Fruit fly (Drosophila melanogaster): ENCODE measurements around the gene Ugt302E1.

The Ugt302E1 gene

DNA sequence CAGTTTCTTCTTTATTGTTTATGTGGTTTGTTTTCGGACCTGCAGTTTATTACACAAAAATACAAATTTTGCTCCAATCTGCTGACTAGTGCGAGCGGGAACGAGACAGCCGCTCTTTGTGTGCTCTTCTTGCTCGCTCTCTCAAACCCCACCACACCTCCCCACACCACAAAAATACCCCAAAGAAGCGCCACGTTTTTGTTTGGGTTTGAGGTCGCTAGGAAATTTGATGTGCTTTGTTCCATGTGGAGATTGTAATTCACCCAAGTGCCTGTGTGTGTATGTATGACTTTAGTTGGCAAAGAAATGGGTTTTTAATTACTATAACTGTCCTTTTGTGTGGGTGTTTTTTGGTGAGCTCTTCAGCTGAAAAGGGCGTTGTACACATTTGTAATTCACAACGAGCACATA lies 43.6 kb downstream of the Ugt302E1 start (continued):
- no peak for TF ChIP-seq CG11085 (GFP tag; IDR thresholded peaks at IDR 0.05)
- no peak for TF ChIP-seq Chrac-16 (GFP tag; optimal IDR thresholded peaks at IDR 0.05)
- TF ChIP-seq CG7928 (GFP tag; optimal IDR thresholded peaks at IDR 0.05): no peak
- peak; percentile 52 for TF ChIP-seq HmgZ (tag; optimal IDR thresholded peaks at IDR 0.05)
- TF ChIP-seq fd3F (GFP tag; optimal IDR thresholded peaks at IDR 0.05): no peak
- TF ChIP-seq Gug (GFP tag; IDR thresholded peaks at IDR 0.05): no peak
- TF ChIP-seq Sry-β (GFP tag; optimal IDR thresholded peaks at IDR 0.05): no peak
- TF ChIP-seq CG12104 (GFP tag; optimal IDR thresholded peaks at IDR 0.05): no peak
- TF ChIP-seq CG8924 (tag; optimal IDR thresholded peaks at IDR 0.05): no peak
- no peak for TF ChIP-seq CG9609 (GFP tag; optimal IDR thresholded peaks at IDR 0.05)
- TF ChIP-seq shn (GFP tag; optimal IDR thresholded peaks at IDR 0.05): no peak
- no peak for TF ChIP-seq Taf1 (GFP tag; IDR thresholded peaks at IDR 0.05)
- TF ChIP-seq CG5953 (GFP tag; IDR thresholded peaks at IDR 0.05): no peak
- TF ChIP-seq zfh2 (GFP tag; optimal IDR thresholded peaks at IDR 0.05): no peak
- no peak for TF ChIP-seq CG31388 (GFP tag; optimal IDR thresholded peaks at IDR 0.05)
- no peak for TF ChIP-seq dan (GFP tag; IDR thresholded peaks at IDR 0.05)
- TF ChIP-seq CG4617 (GFP tag; optimal IDR thresholded peaks at IDR 0.05; ENCODE audit: borderline replicate concordance): no peak
- peak; percentile 11 for TF ChIP-seq CG15514 (GFP tag; optimal IDR thresholded peaks at IDR 0.05)
- no peak for TF ChIP-seq CG2202 (tag; optimal IDR thresholded peaks at IDR 0.05)
- no peak for TF ChIP-seq CG18011 (GFP tag; optimal IDR thresholded peaks at IDR 0.05)
- TF ChIP-seq Trl (optimal IDR thresholded peaks at IDR 0.05): peak; percentile 48 to 70
- no peak for TF ChIP-seq Trl (GFP tag; optimal IDR thresholded peaks at IDR 0.05)
- no peak for TF ChIP-seq ab (GFP tag; optimal IDR thresholded peaks at IDR 0.05)
- no peak for TF ChIP-seq ac (GFP tag; optimal IDR thresholded peaks at IDR 0.05)
- TF ChIP-seq CG7963 (GFP tag; IDR thresholded peaks at IDR 0.05; ENCODE audit: partially characterized antibody): no peak
- TF ChIP-seq CG17612 (GFP tag; IDR thresholded peaks at IDR 0.05): no peak
- no peak for TF ChIP-seq lola (GFP tag; optimal IDR thresholded peaks at IDR 0.05)
- no peak for TF ChIP-seq CG10431 (GFP tag; optimal IDR thresholded peaks at IDR 0.05)
- TF ChIP-seq toy (GFP tag; IDR thresholded peaks at IDR 0.05): no peak
- TF ChIP-seq nerfin-2 (GFP tag; IDR thresholded peaks at IDR 0.05; ENCODE audit: partially characterized antibody): no peak
- no peak for TF ChIP-seq az2 (GFP tag; optimal IDR thresholded peaks at IDR 0.05)
- no peak for TF ChIP-seq Sin3A (optimal IDR thresholded peaks at IDR 0.05)
- no peak for TF ChIP-seq CG8765 (GFP tag; IDR thresholded peaks at IDR 0.05)
- TF ChIP-seq CG30020 (tag; optimal IDR thresholded peaks at IDR 0.05): no peak
- peak; percentile 18 for TF ChIP-seq Dad (GFP tag; optimal IDR thresholded peaks at IDR 0.05)
- no peak for TF ChIP-seq Bdp1 (GFP tag; optimal IDR thresholded peaks at IDR 0.05)
- TF ChIP-seq grau (tag; optimal IDR thresholded peaks at IDR 0.05): peak; percentile 15
- TF ChIP-seq CG4707 (GFP tag; optimal IDR thresholded peaks at IDR 0.05): no peak
- TF ChIP-seq slp2 (GFP tag; optimal IDR thresholded peaks at IDR 0.05): no peak
- no peak; the same call in 1 of the 2 replicates for TF ChIP-seq E2f2 (GFP tag; IDR thresholded peaks at IDR 0.05)
- TF ChIP-seq CG7556 (GFP tag; optimal IDR thresholded peaks at IDR 0.05): no peak
- TF ChIP-seq TFAM (GFP tag; optimal IDR thresholded peaks at IDR 0.05): no peak
- TF ChIP-seq knrl (GFP tag; IDR thresholded peaks at IDR 0.05; ENCODE audit: partially characterized antibody): no peak
- no peak for TF ChIP-seq sc (optimal IDR thresholded peaks at IDR 0.05)
- TF ChIP-seq sc (GFP tag; optimal IDR thresholded peaks at IDR 0.05): no peak
- TF ChIP-seq Pdp1 (GFP tag; optimal IDR thresholded peaks at IDR 0.05): peak in 1 of 2 experiments; percentile 92
- no peak for TF ChIP-seq zen (tag; optimal IDR thresholded peaks at IDR 0.05)
- TF ChIP-seq Dip3 (GFP tag; optimal IDR thresholded peaks at IDR 0.05): no peak
- no peak for TF ChIP-seq Rx (GFP tag; IDR thresholded peaks at IDR 0.05)
- no peak for TF ChIP-seq wek (GFP tag; optimal IDR thresholded peaks at IDR 0.05)
- no peak for TF ChIP-seq CG42726 (GFP tag; IDR thresholded peaks at IDR 0.05; ENCODE audit: partially characterized antibody)
- no peak; the same call in 1 of the 2 replicates for TF ChIP-seq Adf1 (GFP tag; IDR thresholded peaks at IDR 0.05)
- TF ChIP-seq vfl (GFP tag; optimal IDR thresholded peaks at IDR 0.05): no peak
